Worm (Caenorhabditis elegans) whole organism, L2 larva: Measurements from ENCODE around the gene C25G6.3.

Source experiments
- elt-1 ChIP-seq: fragments of 150-350 bp; optimal IDR thresholded peaks from 2 replicates; lab custom pipeline; 2014; ENCODE audit warnings: missing biosample characterization, missing genetic modification characterization
- elt-3 ChIP-seq: sonication (generic microtip); optimal IDR thresholded peaks from 2 replicates; lab custom pipeline; 2017; ENCODE audit warnings: missing biosample characterization, missing genetic modification characterization
- unc-55 ChIP-seq: fragments of 150-350 bp; sonication (generic microtip); optimal IDR thresholded peaks from 3 replicates; lab custom pipeline; 2014; ENCODE audit warnings: missing biosample characterization, missing genetic modification reagents, missing genetic modification characterization
- zag-1 ChIP-seq: fragments of 150-350 bp; optimal IDR thresholded peaks from 2 replicates; lab custom pipeline; 2014; ENCODE audit warnings: missing biosample characterization, missing genetic modification characterization

ce11 chrX:1270598-1270997 lies 31.9 kb upstream of the C25G6.3 start, which contains the start of gene C25G6.1:
- TF ChIP-seq elt-3 (tag; lab: Kevin White, UChicago) (no peak), elt-1 (tag; lab: Kevin White, UChicago) (no peak), zag-1 (no peak), unc-55 (GFP tag; lab: Kevin White, UChicago) (no peak)
